Worm (Caenorhabditis elegans): ENCODE results near the gene srh-201.

srh-201 gene

ce11 chrV:8994801-8995200, 18.9 kb downstream of the srh-201 start, which contains the start of gene F59E11.5:
Gene F59E11.5 (plus strand): TSS chrV:8995101.
- TF ChIP-seq lin-32 (GFP tag; optimal IDR thresholded peaks at IDR 0.05) (no peak), sem-2 (GFP tag; optimal IDR thresholded peaks at IDR 0.05) (no peak), blmp-1 (tag; optimal IDR thresholded peaks at IDR 0.05) (no peak), snpc-4 (tag; optimal IDR thresholded peaks at IDR 0.05) (no peak), lsy-2 (tag; optimal IDR thresholded peaks at IDR 0.05) (no peak), tbx-8 (GFP tag; optimal IDR thresholded peaks at IDR 0.05) (no peak), ceh-83 (GFP tag; optimal IDR thresholded peaks at IDR 0.05) (no peak), ztf-11 (tag; optimal IDR thresholded peaks at IDR 0.05) (no peak), mep-1 (tag; optimal IDR thresholded peaks at IDR 0.05) (no peak), unc-62 (GFP tag; optimal IDR thresholded peaks at IDR 0.05) (no peak), sptf-1 (tag; optimal IDR thresholded peaks at IDR 0.05) (no peak)

- TF ChIP-seq drap-1 (GFP tag; optimal IDR thresholded peaks at IDR 0.05) (no peak), nhr-12 (tag; optimal IDR thresholded peaks at IDR 0.05) (no peak), tbx-8 (GFP tag; optimal IDR thresholded peaks at IDR 0.05) (no peak), flh-1 (GFP tag; optimal IDR thresholded peaks at IDR 0.05) (no peak)
Observed at ce11 chrV:8994272-8994671, 19.4 kb downstream of the srh-201 start.

DNA sequence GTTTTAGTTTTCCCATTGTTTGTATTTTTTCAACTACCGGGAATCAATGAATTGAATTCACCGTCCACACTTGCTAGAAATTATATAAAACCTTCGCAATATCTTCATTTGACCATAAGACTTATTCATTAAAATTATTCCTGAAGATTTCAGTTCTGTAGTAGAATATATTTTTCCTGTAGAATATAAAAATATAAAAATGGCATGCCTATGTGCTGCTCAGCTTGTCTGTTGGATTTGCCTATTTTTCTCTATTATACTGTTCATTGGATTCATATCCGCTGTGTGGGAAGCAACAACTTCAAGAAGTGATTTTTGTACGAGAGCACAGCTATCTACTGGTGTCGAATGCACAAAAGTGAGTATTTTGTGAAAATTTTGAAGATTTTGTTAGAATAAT, 22.0 kb downstream of the srh-201 start, which contains the start of gene F59E11.6:
Gene F59E11.6 (plus strand): TSS at position 111 of the 400 bp plus-strand sequence.
- no peak for TF ChIP-seq snpc-4 (tag; optimal IDR thresholded peaks at IDR 0.05)
- no peak for TF ChIP-seq nhr-76 (tag; optimal IDR thresholded peaks at IDR 0.05)
- TF ChIP-seq ces-1 (GFP tag; optimal IDR thresholded peaks at IDR 0.05) = no peak
- TF ChIP-seq mab-5 (tag; optimal IDR thresholded peaks at IDR 0.05) = no peak
- no peak for TF ChIP-seq bed-3 (GFP tag; optimal IDR thresholded peaks at IDR 0.05)
- no peak for TF ChIP-seq ceh-83 (GFP tag; optimal IDR thresholded peaks at IDR 0.05)
- no peak for TF ChIP-seq elt-3 (tag; optimal IDR thresholded peaks at IDR 0.05)
- TF ChIP-seq blmp-1 (tag; optimal IDR thresholded peaks at IDR 0.05) = no peak
- no peak for TF ChIP-seq ztf-11 (tag; optimal IDR thresholded peaks at IDR 0.05)

DNA sequence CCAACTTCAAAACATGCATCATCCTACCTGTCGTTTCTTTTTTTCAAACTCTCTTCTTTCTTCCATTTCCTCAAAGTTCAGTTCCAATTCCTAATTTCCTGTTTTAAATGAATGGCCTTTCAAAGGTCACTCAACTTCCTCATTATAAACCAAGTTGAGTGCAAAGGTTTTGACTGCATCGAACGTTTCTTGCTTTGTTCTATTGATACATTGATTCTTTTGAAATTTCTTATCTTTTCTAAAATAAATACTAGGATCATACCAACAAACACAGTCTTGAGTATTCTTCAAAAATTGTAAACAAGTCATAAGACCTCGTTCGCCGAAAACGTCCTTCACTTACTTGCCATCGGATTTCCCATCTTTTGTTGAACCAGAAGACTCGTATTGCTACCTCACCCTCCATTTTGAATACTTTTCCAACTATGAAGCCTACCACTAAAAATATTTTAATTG, 23.4 kb downstream of the srh-201 start, which contains the start of gene F59E11.7:
Gene F59E11.7 (plus strand): TSS at position 51 of the 456 bp plus-strand sequence.
- TF ChIP-seq ham-2 (GFP tag; optimal IDR thresholded peaks at IDR 0.05) = no peak
- TF ChIP-seq lsy-2 (tag; optimal IDR thresholded peaks at IDR 0.05) = no peak
- no peak for TF ChIP-seq ces-1 (GFP tag; optimal IDR thresholded peaks at IDR 0.05)
- TF ChIP-seq nhr-2 (tag; optimal IDR thresholded peaks at IDR 0.05) = no peak
- no peak for TF ChIP-seq ceh-43 (GFP tag; optimal IDR thresholded peaks at IDR 0.05)
- no peak for TF ChIP-seq ztf-11 (tag; optimal IDR thresholded peaks at IDR 0.05)
- TF ChIP-seq lin-32 (GFP tag; optimal IDR thresholded peaks at IDR 0.05) = no peak

ce11 chrV:8988104-8988503, 25.6 kb downstream of the srh-201 start, which contains the start of gene str-87:
Gene str-87 (minus strand): TSS chrV:8988204.
- TF ChIP-seq ceh-83 (GFP tag; optimal IDR thresholded peaks at IDR 0.05) (no peak), flh-1 (GFP tag; optimal IDR thresholded peaks at IDR 0.05) (no peak), nhr-28 (tag; optimal IDR thresholded peaks at IDR 0.05) (no peak), mls-2 (tag; optimal IDR thresholded peaks at IDR 0.05) (no peak)

DNA sequence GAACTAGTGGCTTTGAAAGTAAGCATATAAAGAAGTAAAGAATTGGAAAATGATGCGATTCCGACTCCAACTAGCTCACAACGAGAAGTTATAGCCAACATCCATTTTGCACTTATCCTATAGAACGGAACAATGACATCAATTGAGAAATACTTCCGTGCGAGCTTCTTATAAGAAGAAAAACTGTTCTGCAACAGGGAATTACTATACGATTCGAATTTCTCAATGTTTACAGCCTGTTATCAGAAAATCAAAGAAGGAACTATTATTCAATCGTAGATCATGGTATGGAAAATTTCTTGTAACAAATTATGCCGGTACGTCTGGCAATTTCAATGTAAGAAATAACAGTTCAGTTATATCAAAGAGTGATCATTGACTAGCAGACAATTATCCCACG, 27.9 kb downstream of the srh-201 start, which contains the start of gene str-85:
Gene str-85 (minus strand): TSS at position 101 of the 400 bp plus-strand sequence.
- TF ChIP-seq sem-2 (GFP tag; optimal IDR thresholded peaks at IDR 0.05) (no peak), flh-1 (GFP tag; optimal IDR thresholded peaks at IDR 0.05) (no peak), ces-1 (GFP tag; optimal IDR thresholded peaks at IDR 0.05) (no peak), blmp-1 (tag; optimal IDR thresholded peaks at IDR 0.05) (no peak), ceh-43 (GFP tag; optimal IDR thresholded peaks at IDR 0.05) (no peak), nhr-237 (tag; optimal IDR thresholded peaks at IDR 0.05) (no peak), sptf-1 (tag; optimal IDR thresholded peaks at IDR 0.05) (no peak), unc-39 (tag; optimal IDR thresholded peaks at IDR 0.05) (no peak), ceh-39 (tag; optimal IDR thresholded peaks at IDR 0.05) (no peak), pha-4 (tag; optimal IDR thresholded peaks at IDR 0.05) (no peak), hlh-1 (tag; optimal IDR thresholded peaks at IDR 0.05) (no peak), nhr-76 (tag; optimal IDR thresholded peaks at IDR 0.05) (no peak), ztf-11 (tag; optimal IDR thresholded peaks at IDR 0.05) (no peak), elt-3 (tag; optimal IDR thresholded peaks at IDR 0.05) (no peak), zip-8 (tag; optimal IDR thresholded peaks at IDR 0.05) (no peak), ceh-83 (GFP tag; optimal IDR thresholded peaks at IDR 0.05) (no peak)
